Fruit fly (Drosophila melanogaster): Measurements from ENCODE around the gene CG11889.

Gene CG11889

DNA sequence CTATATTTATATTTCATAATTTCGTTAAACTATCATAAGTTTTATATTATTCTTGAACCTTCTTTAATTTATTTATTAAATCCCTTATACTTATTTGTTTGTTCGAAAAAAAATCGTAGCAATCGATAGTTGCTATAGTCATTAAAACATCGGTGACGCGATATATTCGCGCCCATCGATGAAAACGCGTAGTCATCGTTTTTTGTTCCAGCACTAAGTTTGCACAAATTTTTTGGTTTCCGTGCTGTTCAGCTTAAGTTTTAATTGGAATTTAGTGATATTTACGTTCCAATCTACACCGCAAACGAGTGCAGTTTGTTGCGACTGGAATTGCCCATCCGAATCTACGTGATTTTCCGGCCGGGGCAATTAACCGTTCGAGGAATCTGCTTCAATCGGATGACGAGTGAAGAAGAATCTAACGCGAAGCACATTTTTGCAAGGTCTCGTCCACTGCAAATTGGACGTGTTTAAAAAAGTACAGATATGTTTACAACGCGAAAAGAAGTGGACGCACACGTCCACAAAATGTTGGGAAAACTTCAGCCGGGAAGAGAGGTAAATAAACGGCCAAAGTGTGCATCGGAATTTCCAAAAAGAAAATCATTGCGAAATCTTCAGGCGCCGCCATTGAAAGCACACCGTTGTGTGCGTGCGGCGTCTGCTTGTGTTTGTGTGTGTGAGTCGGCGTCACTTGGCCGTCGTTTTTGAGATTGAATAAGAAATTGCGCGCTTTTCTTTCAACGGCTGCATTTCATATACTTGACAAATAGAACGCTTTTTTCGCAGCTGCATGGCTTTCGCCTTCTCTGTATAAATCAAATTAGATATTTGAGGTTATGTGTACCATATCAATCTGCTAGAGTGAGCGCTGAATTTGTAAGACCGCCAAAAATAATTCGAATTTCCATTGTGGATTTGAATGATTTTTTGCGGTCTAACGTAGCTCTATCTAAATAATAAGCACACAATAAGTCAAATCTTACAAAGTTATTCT is 20.6 kb upstream of the CG11889 start, which contains the start of gene Nup358 (continued):
- TF ChIP-seq toy (GFP tag; IDR thresholded peaks at IDR 0.05) (no peak), inv (GFP tag; IDR thresholded peaks at IDR 0.05; ENCODE audit: partially characterized antibody) (peak; percentile 98), hb (GFP tag; IDR thresholded peaks at IDR 0.05; ENCODE audit: partially characterized antibody) (peak; percentile 99), D19B (GFP tag; optimal IDR thresholded peaks at IDR 0.05) (no peak), Mad (GFP tag; optimal IDR thresholded peaks at IDR 0.05) (no peak), Optix (GFP tag; IDR thresholded peaks at IDR 0.05) (no peak), Xrp1 (GFP tag; IDR thresholded peaks at IDR 0.05) (no peak), ase (GFP tag; IDR thresholded peaks at IDR 0.05) (no peak), CG34376 (GFP tag; optimal IDR thresholded peaks at IDR 0.05) (peak; percentile 30), Nf-YB (GFP tag; optimal IDR thresholded peaks at IDR 0.05) (no peak), lab (GFP tag; optimal IDR thresholded peaks at IDR 0.05) (no peak), jumu (GFP tag; optimal IDR thresholded peaks at IDR 0.05) (no peak), Ravus (GFP tag; IDR thresholded peaks at IDR 0.05) (no peak), CG18599 (GFP tag; optimal IDR thresholded peaks at IDR 0.05) (no peak), Elba2 (GFP tag; optimal IDR thresholded peaks at IDR 0.05) (no peak), CG15479 (GFP tag; optimal IDR thresholded peaks at IDR 0.05) (peak; percentile 70), Ptx1 (GFP tag; IDR thresholded peaks at IDR 0.05) (no peak), CG8924 (tag; optimal IDR thresholded peaks at IDR 0.05) (peak; percentile 32), MTF-1 (GFP tag; optimal IDR thresholded peaks at IDR 0.05; ENCODE audit: borderline replicate concordance) (no peak), Blimp-1 (GFP tag; optimal IDR thresholded peaks at IDR 0.05) (no peak), CG2116 (GFP tag; optimal IDR thresholded peaks at IDR 0.05) (peak; percentile 76), dati (GFP tag; IDR thresholded peaks at IDR 0.05) (no peak), CG16813 (GFP tag; IDR thresholded peaks at IDR 0.05; ENCODE audit: partially characterized antibody) (peak; percentile 98), CG11456 (GFP tag; IDR thresholded peaks at IDR 0.05) (no peak), CG13894 (tag; optimal IDR thresholded peaks at IDR 0.05) (no peak), ken (GFP tag; IDR thresholded peaks at IDR 0.05) (no peak), sens-2 (GFP tag; IDR thresholded peaks at IDR 0.05) (no peak), Spps (tag; optimal IDR thresholded peaks at IDR 0.05) (no peak), pzg (GFP tag; optimal IDR thresholded peaks at IDR 0.05) (peak; percentile 72), CG1647 (GFP tag; optimal IDR thresholded peaks at IDR 0.05) (no peak), BEAF-32 (GFP tag; optimal IDR thresholded peaks at IDR 0.05) (peak; percentile 95), D19A (tag; optimal IDR thresholded peaks at IDR 0.05) (no peak), CG10979 (tag; optimal IDR thresholded peaks at IDR 0.05) (no peak), CG15011 (GFP tag; optimal IDR thresholded peaks at IDR 0.05) (no peak), Hr78 (GFP tag; optimal IDR thresholded peaks at IDR 0.05) (no peak), Ada2b (GFP tag; IDR thresholded peaks at IDR 0.05) (no peak), CG17912 (GFP tag; optimal IDR thresholded peaks at IDR 0.05) (no peak), bcd (GFP tag; optimal IDR thresholded peaks at IDR 0.05) (no peak), CG8089 (GFP tag; optimal IDR thresholded peaks at IDR 0.05) (no peak), CTCF (GFP tag; optimal IDR thresholded peaks at IDR 0.05) (no peak), ranshi (GFP tag; IDR thresholded peaks at IDR 0.05) (no peak), so (GFP tag; IDR thresholded peaks at IDR 0.05) (no peak), Hmr (GFP tag; optimal IDR thresholded peaks at IDR 0.05) (no peak), CG11093 (GFP tag; IDR thresholded peaks at IDR 0.05) (no peak), gce (GFP tag; IDR thresholded peaks at IDR 0.05) (no peak), nerfin-2 (GFP tag; IDR thresholded peaks at IDR 0.05; ENCODE audit: partially characterized antibody) (peak; percentile 97), repo (GFP tag; optimal IDR thresholded peaks at IDR 0.05) (no peak), tio (GFP tag; optimal IDR thresholded peaks at IDR 0.05) (no peak), CG17385 (GFP tag; optimal IDR thresholded peaks at IDR 0.05) (peak; percentile 71)
